Fruit fly (Drosophila melanogaster): ENCODE results near the gene Spg7.
A peak's percentile ranks its signal among the peaks of the same experiment; 100 is the strongest.

Spg7 gene

dm6 chrX:2647472-2647883 is 50.5 kb downstream of the Spg7 start (continued):
- TF ChIP-seq gfzf (GFP tag; optimal IDR thresholded peaks at IDR 0.05) (no peak), CG17612 (GFP tag; IDR thresholded peaks at IDR 0.05) (no peak), CG4730 (GFP tag; IDR thresholded peaks at IDR 0.05) (no peak), Side (GFP tag; optimal IDR thresholded peaks at IDR 0.05) (peak; percentile 39), CG18764 (GFP tag; optimal IDR thresholded peaks at IDR 0.05) (peak; percentile 37), Sry-δ (GFP tag; optimal IDR thresholded peaks at IDR 0.05) (no peak), CG32772 (GFP tag; IDR thresholded peaks at IDR 0.05) (peak; percentile 26; the same call in 1 of the 2 replicates), BEAF-32 (GFP tag; optimal IDR thresholded peaks at IDR 0.05) (no peak), CG4360 (GFP tag; IDR thresholded peaks at IDR 0.05) (0 out of 2 replicates have a peak, but pooled peaks have one; percentile 23), pum (GFP tag; optimal IDR thresholded peaks at IDR 0.05) (peak; percentile 50), CG11560 (tag; IDR thresholded peaks at IDR 0.05) (no peak), Ada2b (GFP tag; IDR thresholded peaks at IDR 0.05) (peak; percentile 57), gem (tag; optimal IDR thresholded peaks at IDR 0.05) (peak; percentile 81), CG3847 (GFP tag; IDR thresholded peaks at IDR 0.05) (no peak; the same call in 1 of the 2 replicates), gro (GFP tag; optimal IDR thresholded peaks at IDR 0.05) (peak; percentile 50), dan (GFP tag; IDR thresholded peaks at IDR 0.05) (no peak), Dbx (GFP tag; IDR thresholded peaks at IDR 0.05) (0 out of 3 replicates have a peak, but pooled peaks have one; percentile 42), CG43689 (GFP tag; IDR thresholded peaks at IDR 0.05) (no peak), CG17385 (GFP tag; optimal IDR thresholded peaks at IDR 0.05) (peak; percentile 42), HLH3B (GFP tag; IDR thresholded peaks at IDR 0.05) (peak; percentile 49), CG12769 (tag; optimal IDR thresholded peaks at IDR 0.05) (peak; percentile 83), Spps (tag; optimal IDR thresholded peaks at IDR 0.05) (no peak), CG9215 (GFP tag; IDR thresholded peaks at IDR 0.05) (no peak), Hr51 (GFP tag; optimal IDR thresholded peaks at IDR 0.05) (peak in 1 of 2 experiments; percentile 76), CG3281 (GFP tag; optimal IDR thresholded peaks at IDR 0.05) (peak; percentile 58), Xrp1 (GFP tag; IDR thresholded peaks at IDR 0.05) (peak; percentile 64), usp (GFP tag; optimal IDR thresholded peaks at IDR 0.05) (no peak), fru (optimal IDR thresholded peaks at IDR 0.05) (no peak), YL-1 (GFP tag; optimal IDR thresholded peaks at IDR 0.05) (no peak), h (optimal IDR thresholded peaks at IDR 0.05) (no peak), CG13775 (GFP tag; optimal IDR thresholded peaks at IDR 0.05) (no peak), fd96Cb (tag; optimal IDR thresholded peaks at IDR 0.05) (peak; percentile 62), HmgZ (tag; optimal IDR thresholded peaks at IDR 0.05) (peak; percentile 39), CG7963 (GFP tag; IDR thresholded peaks at IDR 0.05; ENCODE audit: partially characterized antibody) (no peak), bbx (GFP tag; IDR thresholded peaks at IDR 0.05; ENCODE audit: partially characterized antibody) (no peak), CG12236 (GFP tag; optimal IDR thresholded peaks at IDR 0.05) (peak; percentile 41), CG11723 (GFP tag; optimal IDR thresholded peaks at IDR 0.05) (peak; percentile 33), Med (GFP tag) (peak; percentile 96), CG7839 (tag; optimal IDR thresholded peaks at IDR 0.05) (peak; percentile 72), grau (tag; optimal IDR thresholded peaks at IDR 0.05) (peak; percentile 76), CG15011 (GFP tag; optimal IDR thresholded peaks at IDR 0.05) (peak; percentile 6), Vsx1 (GFP tag; optimal IDR thresholded peaks at IDR 0.05) (peak; percentile 26), CG7745 (tag; optimal IDR thresholded peaks at IDR 0.05) (no peak), CG4424 (GFP tag; optimal IDR thresholded peaks at IDR 0.05) (peak; percentile 62), slou (GFP tag; optimal IDR thresholded peaks at IDR 0.05) (peak; percentile 11), bowl (GFP tag; IDR thresholded peaks at IDR 0.05) (no peak), HLH4C (GFP tag; IDR thresholded peaks at IDR 0.05; ENCODE audit: partially characterized antibody) (no peak), ken (GFP tag; IDR thresholded peaks at IDR 0.05) (peak; percentile 45; the same call in 1 of the 3 replicates), Eip74EF (GFP tag; optimal IDR thresholded peaks at IDR 0.05) (peak in 1 of 2 experiments; percentile 65), salm (tag; optimal IDR thresholded peaks at IDR 0.05) (peak; percentile 9), Neu2 (GFP tag; optimal IDR thresholded peaks at IDR 0.05; ENCODE audit: borderline replicate concordance) (no peak)

All from whole organism, embryonic.